Fruit fly (Drosophila melanogaster) S2 (cell line): Measurements from ENCODE around the gene Sec23.

Experiments
- CG8478 ChIP-seq: fragments of >200 bp; optimal IDR thresholded peaks from 2 replicates; lab custom pipeline; 2018
- CTCF ChIP-seq, 2 experiments: fragments of >200 bp; optimal IDR thresholded peaks; 2 replicates each; lab custom pipeline; 2018

- TF ChIP-seq CTCF (optimal IDR thresholded peaks at IDR 0.05; lab: Kevin White, UChicago) (no peak), CG8478 (no peak)
Measured at dm6 chr3R:5659829-5660197, 10.9 kb downstream of the Sec23 start, which contains the start of gene CG2182.
